Worm (Caenorhabditis elegans) whole organism, L4 larva: ENCODE results near the gene srbc-43.
A peak's percentile ranks its signal among the peaks of the same experiment; 100 is the strongest.

Source experiments
- F10B5.3 ChIP-seq: sonication (generic microtip); optimal IDR thresholded peaks from 2 replicates; lab custom pipeline; 2016; ENCODE audit warnings: mild to moderate bottlenecking, missing genetic modification characterization, missing compliant biosample characterization
- F44E2.7 ChIP-seq: fragments of 200-800 bp; sonication (Bioruptor generic); IDR thresholded peaks from 2 replicates; pipeline ENCODE4 v2.1.2; 2022; ENCODE audit warnings: missing genetic modification characterization, missing compliant biosample characterization
- T20F7.1 ChIP-seq: fragments of 200-800 bp; sonication (Bioruptor generic); optimal IDR thresholded peaks from 2 replicates; lab custom pipeline; 2018; ENCODE audit warnings: mild to moderate bottlenecking, missing genetic modification characterization, missing compliant biosample characterization
- Y48G9A.11 ChIP-seq: fragments of 200-800 bp; sonication (Bioruptor generic); IDR thresholded peaks from 2 replicates; pipeline ENCODE4 v1.3.6; 2022; ENCODE audit warnings: missing genetic modification reagents, missing genetic modification characterization, missing compliant biosample characterization
- aly-2 ChIP-seq: sonication (generic microtip); optimal IDR thresholded peaks from 2 replicates; lab custom pipeline; 2018; ENCODE audit warnings: missing biosample characterization, missing genetic modification characterization
- ama-1 ChIP-seq: fragments of 150-350 bp; optimal IDR thresholded peaks from 2 replicates; lab custom pipeline; 2014; ENCODE audit warnings: inconsistent platforms, mixed read lengths
- attf-4 ChIP-seq: sonication (generic microtip); optimal IDR thresholded peaks from 3 replicates; lab custom pipeline; 2017; ENCODE audit warnings: missing biosample characterization, missing genetic modification characterization
- ceh-20 ChIP-seq: fragments of 200-800 bp; sonication (Bioruptor generic); IDR thresholded peaks from 2 replicates; pipeline ENCODE4 v1.3.6; 2022; ENCODE audit warnings: missing genetic modification reagents, missing genetic modification characterization, missing compliant biosample characterization
- ces-1 ChIP-seq: fragments of 150-350 bp; sonication (generic microtip); optimal IDR thresholded peaks from 4 replicates; lab custom pipeline; 2014; ENCODE audit warnings: missing biosample characterization, missing genetic modification reagents, missing genetic modification characterization
- cey-2 ChIP-seq: sonication (generic microtip); optimal IDR thresholded peaks from 3 replicates; lab custom pipeline; 2017; ENCODE audit warnings: missing genetic modification characterization, mild to moderate bottlenecking, missing compliant biosample characterization, antibody characterized with exemption, borderline replicate concordance; ENCODE audit not compliant: insufficient read depth
- daf-16 ChIP-seq, 3 experiments: sonication (generic microtip); optimal IDR thresholded peaks; 2 replicates each; lab custom pipeline; 2016 to 2017; ENCODE audit warnings: missing genetic modification characterization in 3 of 3, missing genetic modification reagents in 3 of 3, mild to moderate bottlenecking in 2 of 3, missing compliant biosample characterization in 2 of 3, missing biosample characterization in 1 of 3, moderate library complexity in 1 of 3
- daf-19 ChIP-seq: fragments of 200-800 bp; sonication (Bioruptor generic); conservative IDR thresholded peaks from 2 replicates; pipeline ENCODE4 v1.3.6; 2022; ENCODE audit warnings: missing genetic modification characterization, missing compliant biosample characterization
- daf-8 ChIP-seq: fragments of 200-800 bp; sonication (Bioruptor generic); IDR thresholded peaks from 2 replicates; pipeline ENCODE4 v1.3.6; 2022; ENCODE audit warnings: missing genetic modification characterization, missing compliant biosample characterization
- dmd-6 ChIP-seq: fragments of 200-800 bp; sonication (Bioruptor generic); IDR thresholded peaks from 2 replicates; pipeline ENCODE4 v1.3.6; 2022; ENCODE audit warnings: missing genetic modification reagents, missing genetic modification characterization, missing compliant biosample characterization
- dve-1 ChIP-seq: sonication (generic microtip); optimal IDR thresholded peaks from 2 replicates; lab custom pipeline; 2017; ENCODE audit warnings: antibody characterized with exemption, mild to moderate bottlenecking, missing genetic modification characterization, missing compliant biosample characterization; ENCODE audit not compliant: insufficient read depth
- egl-27 ChIP-seq: sonication (generic microtip); optimal IDR thresholded peaks from 3 replicates; lab custom pipeline; 2017; ENCODE audit warnings: missing biosample characterization, missing genetic modification reagents, missing genetic modification characterization
- fkh-10 ChIP-seq: fragments of 150-350 bp; optimal IDR thresholded peaks from 2 replicates; lab custom pipeline; 2014; ENCODE audit warnings: missing biosample characterization, missing genetic modification reagents, missing genetic modification characterization
- hlh-11 ChIP-seq: fragments of 200-800 bp; sonication (Bioruptor generic); optimal IDR thresholded peaks from 2 replicates; lab custom pipeline; 2018; ENCODE audit warnings: mild to moderate bottlenecking, missing genetic modification characterization, missing compliant biosample characterization
- jun-1 ChIP-seq: fragments of 150-350 bp; optimal IDR thresholded peaks from 2 replicates; lab custom pipeline; 2014; ENCODE audit warnings: missing biosample characterization, missing genetic modification reagents, missing genetic modification characterization
- lim-7 ChIP-seq: fragments of 200-800 bp; sonication (Bioruptor generic); IDR thresholded peaks from 2 replicates; pipeline ENCODE4 v1.3.6; 2022; ENCODE audit warnings: missing genetic modification characterization, missing compliant biosample characterization
- lin-13 ChIP-seq: fragments of 150-350 bp; optimal IDR thresholded peaks from 2 replicates; lab custom pipeline; 2014; ENCODE audit warnings: missing biosample characterization, missing genetic modification reagents, missing genetic modification characterization
- lin-15B ChIP-seq: fragments of 150-350 bp; sonication (generic microtip); optimal IDR thresholded peaks from 3 replicates; lab custom pipeline; 2014; ENCODE audit warnings: missing biosample characterization, missing genetic modification characterization
- lin-38 ChIP-seq: fragments of 200-800 bp; sonication (Bioruptor generic); IDR thresholded peaks from 2 replicates; pipeline ENCODE4 v1.3.6; 2022; ENCODE audit warnings: missing genetic modification reagents, missing genetic modification characterization, missing compliant biosample characterization
- lsy-2 ChIP-seq, 2 experiments: fragments of 150-350 bp in 1 of 2; sonication (generic microtip) in 1 of 2; optimal IDR thresholded peaks; 2 replicates each; lab custom pipeline; 2014 to 2017; ENCODE audit warnings: missing biosample characterization in 2 of 2, missing genetic modification characterization in 2 of 2
- madf-5 ChIP-seq, 2 experiments: fragments of 200-800 bp; sonication (Bioruptor generic); IDR thresholded peaks; 2 replicates each; pipeline ENCODE4 v1.3.6; 2022; ENCODE audit warnings: missing compliant biosample characterization in 2 of 2, missing genetic modification characterization in 2 of 2
- mxl-3 ChIP-seq: fragments of 200-800 bp; sonication (Bioruptor generic); optimal IDR thresholded peaks from 2 replicates; lab custom pipeline; 2018; ENCODE audit warnings: mild to moderate bottlenecking, missing genetic modification characterization, missing compliant biosample characterization
- nhr-11 ChIP-seq: fragments of 150-350 bp; optimal IDR thresholded peaks from 2 replicates; lab custom pipeline; 2014; ENCODE audit warnings: missing biosample characterization, missing genetic modification characterization
- nhr-25 ChIP-seq: sonication (generic microtip); optimal IDR thresholded peaks from 2 replicates; lab custom pipeline; 2017; ENCODE audit warnings: missing genetic modification characterization, mild to moderate bottlenecking, missing compliant biosample characterization, antibody characterized with exemption, moderate library complexity, borderline replicate concordance; ENCODE audit not compliant: insufficient read depth
- nhr-28 ChIP-seq: fragments of 150-350 bp; optimal IDR thresholded peaks from 2 replicates; lab custom pipeline; 2014; ENCODE audit warnings: missing biosample characterization, missing genetic modification characterization
- nhr-48 ChIP-seq: sonication (generic microtip); optimal IDR thresholded peaks from 2 replicates; lab custom pipeline; 2016; ENCODE audit warnings: mild to moderate bottlenecking, missing genetic modification characterization, missing compliant biosample characterization
- nhr-6 ChIP-seq: fragments of 150-350 bp; optimal IDR thresholded peaks from 2 replicates; lab custom pipeline; 2014; ENCODE audit warnings: missing biosample characterization, missing genetic modification characterization
- nhr-76 ChIP-seq: fragments of 150-350 bp; optimal IDR thresholded peaks from 2 replicates; lab custom pipeline; 2014; ENCODE audit warnings: missing biosample characterization, missing genetic modification characterization
- nhr-77 ChIP-seq: fragments of 150-350 bp; optimal IDR thresholded peaks from 2 replicates; lab custom pipeline; 2014; ENCODE audit warnings: missing biosample characterization, missing genetic modification characterization
- pha-4 ChIP-seq, 2 experiments: fragments of 150-350 bp in 1 of 2; fragments of 200-800 bp in 1 of 2; sonication (Bioruptor generic) in 1 of 2; IDR thresholded peaks in 1 of 2; optimal IDR thresholded peaks in 1 of 2; 2 replicates each; pipeline versions ENCODE4 v1.3.6 to Lab custom; 2014 to 2022; ENCODE audit warnings: missing genetic modification characterization in 2 of 2, missing genetic modification reagents in 2 of 2, missing biosample characterization in 1 of 2, missing compliant biosample characterization in 1 of 2
- pqm-1 ChIP-seq: sonication (generic microtip); optimal IDR thresholded peaks from 2 replicates; lab custom pipeline; 2017; ENCODE audit warnings: missing biosample characterization, missing genetic modification characterization
- set-16 ChIP-seq: fragments of 200-800 bp; sonication (Bioruptor generic); IDR thresholded peaks from 2 replicates; pipeline ENCODE4 v1.3.6; 2022; ENCODE audit warnings: missing genetic modification reagents, missing genetic modification characterization, missing compliant biosample characterization
- skn-1 ChIP-seq: fragments of 150-350 bp; optimal IDR thresholded peaks from 2 replicates; lab custom pipeline; 2014; ENCODE audit warnings: missing biosample characterization, missing genetic modification characterization
- snpc-4 ChIP-seq: fragments of 150-350 bp; optimal IDR thresholded peaks from 2 replicates; lab custom pipeline; 2014; ENCODE audit warnings: missing biosample characterization, missing genetic modification characterization
- tra-1 ChIP-seq: fragments of 200-800 bp; sonication (Bioruptor generic); IDR thresholded peaks from 2 replicates; pipeline ENCODE4 v1.3.6; 2022; ENCODE audit warnings: missing genetic modification reagents, missing genetic modification characterization, missing compliant biosample characterization
- unc-130 ChIP-seq: sonication (generic microtip); optimal IDR thresholded peaks from 2 replicates; lab custom pipeline; 2016; ENCODE audit warnings: missing genetic modification reagents, missing genetic modification characterization, missing compliant biosample characterization
- unc-62 ChIP-seq, 3 experiments: fragments of 150-350 bp in 1 of 3; sonication (generic microtip); optimal IDR thresholded peaks in 2 of 3; peaks in 1 of 3; 1 replicate in 1 of 3; 2 replicates in 2 of 3; lab custom pipeline; 2014 to 2017; ENCODE audit warnings: missing biosample characterization in 3 of 3, missing genetic modification characterization in 3 of 3, missing genetic modification reagents in 3 of 3, missing genotype in 1 of 3
- zfp-2 ChIP-seq: sonication (generic microtip); optimal IDR thresholded peaks from 2 replicates; lab custom pipeline; 2016; ENCODE audit warnings: mild to moderate bottlenecking, missing genetic modification characterization, missing compliant biosample characterization
- zfp-3 ChIP-seq: fragments of 200-800 bp; sonication (Bioruptor generic); conservative IDR thresholded peaks from 2 replicates; pipeline ENCODE4 v1.3.6; 2022; ENCODE audit warnings: missing genetic modification reagents, missing genetic modification characterization, missing compliant biosample characterization

srbc-43 gene

ce11 chrV:12797992-12798391 is 7.7 kb upstream of the srbc-43 start, which contains the start of gene ugt-6:
Gene ugt-6 (minus strand): TSS chrV:12798224.
- TF ChIP-seq nhr-28, result peak; percentile 75
- TF ChIP-seq lin-13 (GFP tag; lab: Kevin White, UChicago), result no peak
- no peak for TF ChIP-seq daf-16 (GFP tag; optimal IDR thresholded peaks at IDR 0.05; lab: Kevin White, UChicago)
- peak; percentile 82 for TF ChIP-seq daf-16 (tag; optimal IDR thresholded peaks at IDR 0.05; lab: Kevin White, UChicago)
- TF ChIP-seq, all 104 proteins: peak for 2

- TF ChIP-seq nhr-77, result no peak
- TF ChIP-seq pqm-1, result peak; percentile 52
- peak; percentile 21 for TF ChIP-seq dve-1
- TF ChIP-seq tra-1, result 0 out of 2 replicates have a peak, but pooled peaks have one; percentile 36
- no peak for TF ChIP-seq mxl-3 (GFP tag; lab: Kevin White, UChicago)
- TF ChIP-seq snpc-4 (tag; lab: Kevin White, UChicago), result no peak
- TF ChIP-seq unc-62 (GFP tag; optimal IDR thresholded peaks at IDR 0.05 in 1 of 2; lab: Kevin White, UChicago), result peak in 1 of 2 experiments; percentile 83
- TF ChIP-seq unc-62 (tag; optimal IDR thresholded peaks at IDR 0.05; lab: Kevin White, UChicago), result no peak
- TF ChIP-seq zfp-3 (GFP tag; lab: Robert Waterston, UW), result no peak
- no peak for TF ChIP-seq F44E2.7 (GFP tag; lab: Robert Waterston, UW)
- peak; percentile 53 for TF ChIP-seq nhr-48 (tag; lab: Kevin White, UChicago)
- no peak for TF ChIP-seq daf-19 (GFP tag; lab: Robert Waterston, UW)
- TF ChIP-seq dmd-6 (GFP tag; lab: Robert Waterston, UW), result peak; percentile 81
Measured at ce11 chrV:12796908-12797490, 6.7 kb upstream of the srbc-43 start.

ce11 chrV:12795927-12796326 is 5.6 kb upstream of the srbc-43 start:
- TF ChIP-seq dve-1 (peak; percentile 38), nhr-76 (tag; lab: Kevin White, UChicago) (no peak), daf-8 (GFP tag; lab: Robert Waterston, UW) (no peak), nhr-28 (peak; percentile 29), mxl-3 (GFP tag; lab: Kevin White, UChicago) (no peak), hlh-11 (peak; percentile 34), zfp-2 (tag; lab: Kevin White, UChicago) (no peak), ceh-20 (GFP tag; lab: Robert Waterston, UW) (no peak)

ce11 chrV:12795196-12795595 is 4.9 kb upstream of the srbc-43 start, which contains the start of gene ugt-4:
Gene ugt-4 (minus strand): TSS chrV:12795336.
- TF ChIP-seq fkh-10 (GFP tag; lab: Kevin White, UChicago) (no peak), dmd-6 (GFP tag; lab: Robert Waterston, UW) (peak; percentile 61; the same call in 1 of the 2 replicates), nhr-11 (tag; lab: Kevin White, UChicago) (no peak), unc-62 (GFP tag; optimal IDR thresholded peaks at IDR 0.05 in 1 of 2; lab: Kevin White, UChicago) (peak in 1 of 2 experiments; percentile 80), unc-62 (tag; optimal IDR thresholded peaks at IDR 0.05; lab: Kevin White, UChicago) (no peak), ces-1 (GFP tag; lab: Kevin White, UChicago) (no peak), skn-1 (no peak), hlh-11 (peak; percentile 65), aly-2 (tag; lab: Kevin White, UChicago) (no peak), T20F7.1 (GFP tag; lab: Kevin White, UChicago) (peak; percentile 52), lin-38 (no peak), F10B5.3 (tag; lab: Kevin White, UChicago) (no peak), lin-15B (tag; lab: Kevin White, UChicago) (no peak), pha-4 (GFP tag; IDR thresholded peaks at IDR 0.05; lab: Robert Waterston, UW) (no peak), pha-4 (tag; optimal IDR thresholded peaks at IDR 0.05; lab: Kevin White, UChicago) (no peak), madf-5 (GFP tag; IDR thresholded peaks at IDR 0.05; lab: Robert Waterston, UW) (no peak), nhr-6 (tag; lab: Kevin White, UChicago) (no peak), lin-13 (GFP tag; lab: Kevin White, UChicago) (no peak), Y48G9A.11 (GFP tag; lab: Robert Waterston, UW) (no peak), unc-130 (GFP tag; lab: Kevin White, UChicago) (no peak), lim-7 (GFP tag; lab: Robert Waterston, UW) (no peak), cey-2 (tag; lab: Kevin White, UChicago) (no peak), nhr-48 (tag; lab: Kevin White, UChicago) (no peak), set-16 (GFP tag; lab: Robert Waterston, UW) (no peak), lsy-2 (tag; optimal IDR thresholded peaks at IDR 0.05; lab: Kevin White, UChicago) (no peak), attf-4 (tag; lab: Kevin White, UChicago) (no peak), nhr-25 (tag; lab: Kevin White, UChicago) (no peak), F44E2.7 (GFP tag; lab: Robert Waterston, UW) (no peak), ama-1 (lab: Kevin White, UChicago) (no peak), egl-27 (tag; lab: Kevin White, UChicago) (no peak), jun-1 (tag; lab: Kevin White, UChicago) (no peak)
